Fruit fly (Drosophila melanogaster) whole organism, pupa: ENCODE measurements around the gene srw.
A peak's percentile ranks its signal among the peaks of the same experiment; 100 is the strongest.

Experiments
- CG12605 ChIP-seq: fragments of 200-800 bp; sonication (Bioruptor generic); IDR thresholded peaks from 2 replicates; pipeline ENCODE4 v1.3.6; 2022; ENCODE audit warnings: missing biosample characterization, missing genetic modification characterization
- CG13204 ChIP-seq: fragments of 200-800 bp; sonication (Bioruptor generic); optimal IDR thresholded peaks from 2 replicates; lab custom pipeline; 2018; ENCODE audit warnings: missing biosample characterization, mild to moderate bottlenecking, missing genetic modification characterization, moderate library complexity
- CG14655 ChIP-seq: fragments of 200-800 bp; sonication (Bioruptor generic); optimal IDR thresholded peaks from 3 replicates; lab custom pipeline; 2017; ENCODE audit warnings: mild to moderate bottlenecking, missing biosample characterization, missing genetic modification reagents, missing genetic modification characterization
- CG15710 ChIP-seq: fragments of 200-800 bp; sonication (Bioruptor generic); optimal IDR thresholded peaks from 2 replicates; lab custom pipeline; 2018; ENCODE audit warnings: missing biosample characterization, mild to moderate bottlenecking, missing genetic modification characterization, moderate library complexity
- CG17806 ChIP-seq: fragments of 200-800 bp; sonication (Bioruptor generic); optimal IDR thresholded peaks from 2 replicates; lab custom pipeline; 2018; ENCODE audit warnings: missing biosample characterization, mild to moderate bottlenecking, missing genetic modification characterization, moderate library complexity
- CG34367 ChIP-seq: fragments of 200-800 bp; sonication (Bioruptor generic); optimal IDR thresholded peaks from 2 replicates; lab custom pipeline; 2018; ENCODE audit warnings: missing biosample characterization, mild to moderate bottlenecking, missing genetic modification characterization
- CG4496 ChIP-seq: fragments of 200-800 bp; sonication (Bioruptor generic); IDR thresholded peaks from 3 replicates; pipeline ENCODE4 v1.3.6; 2022; ENCODE audit warnings: missing biosample characterization, missing genetic modification characterization
- CG8301 ChIP-seq: fragments of 200-800 bp; sonication (Bioruptor generic); optimal IDR thresholded peaks from 2 replicates; lab custom pipeline; 2018; ENCODE audit warnings: missing biosample characterization, mild to moderate bottlenecking, missing genetic modification characterization
- D1 ChIP-seq: fragments of 200-800 bp; sonication (Bioruptor generic); optimal IDR thresholded peaks from 2 replicates; lab custom pipeline; 2018; ENCODE audit warnings: missing biosample characterization, mild to moderate bottlenecking, missing genetic modification characterization, moderate library complexity
- EcR ChIP-seq: fragments of 200-800 bp; sonication (Bioruptor generic); optimal IDR thresholded peaks from 3 replicates; lab custom pipeline; 2019; ENCODE audit warnings: missing biosample characterization, missing genetic modification characterization, mild to moderate bottlenecking, moderate library complexity, missing genetic modification reagents
- Snoo ChIP-seq: fragments of 200-800 bp; sonication (Bioruptor generic); optimal IDR thresholded peaks from 3 replicates; lab custom pipeline; 2017; ENCODE audit warnings: missing biosample characterization, mild to moderate bottlenecking, missing genetic modification characterization, inconsistent platforms
- gl ChIP-seq: fragments of 200-800 bp; sonication (Bioruptor generic); optimal IDR thresholded peaks from 2 replicates; lab custom pipeline; 2018; ENCODE audit warnings: missing biosample characterization, mild to moderate bottlenecking, missing genetic modification characterization

- TF ChIP-seq D1 (tag; lab: Kevin White, UChicago), result no peak
- TF ChIP-seq gl, result peak; percentile 31
- no peak for TF ChIP-seq CG13204
- peak; percentile 70 for TF ChIP-seq CG17806 (tag; lab: Kevin White, UChicago)
- peak; percentile 63 for TF ChIP-seq CG8301 (tag; lab: Kevin White, UChicago)
- peak; percentile 34 for TF ChIP-seq EcR (GFP tag; lab: Kevin White, UChicago)
- TF ChIP-seq CG4496, result peak; percentile 82
- no peak for TF ChIP-seq CG12605 (GFP tag; lab: Robert Waterston, UW)
- peak; percentile 77 for TF ChIP-seq CG15710 (tag; lab: Kevin White, UChicago)
- peak; percentile 61 for TF ChIP-seq CG34367 (tag; lab: Kevin White, UChicago)
- TF ChIP-seq Snoo (tag; lab: Kevin White, UChicago), result peak; percentile 68
- no peak for TF ChIP-seq CG14655 (GFP tag; lab: Kevin White, UChicago)
Observed at dm6 chr3L:4259102-4259558, 24.1 kb downstream of the srw start, which contains the start of the genes CG15011 and CG1309.
